Fruit fly (Drosophila melanogaster) whole organism, embryonic: ENCODE data around the gene CG31445.

Source experiments
- Adf1 ChIP-seq: fragments of 200-800 bp; sonication (Bioruptor generic); IDR thresholded peaks from 2 replicates; pipeline ENCODE4 v1.3.6; 2022; ENCODE audit warnings: missing biosample characterization, missing genetic modification characterization
- BtbVII ChIP-seq: fragments of 200-800 bp; sonication (Bioruptor generic); optimal IDR thresholded peaks from 3 replicates; lab custom pipeline; 2017; ENCODE audit warnings: missing biosample characterization, mild to moderate bottlenecking, missing genetic modification characterization
- CG10654 ChIP-seq: fragments of 200-800 bp; sonication (Bioruptor generic); optimal IDR thresholded peaks from 2 replicates; lab custom pipeline; 2016; ENCODE audit warnings: missing biosample characterization, missing genetic modification characterization
- CG12769 ChIP-seq: fragments of 200-800 bp; sonication (Bioruptor generic); optimal IDR thresholded peaks from 2 replicates; lab custom pipeline; 2019; ENCODE audit warnings: missing biosample characterization, mild to moderate bottlenecking, missing genetic modification characterization, moderate library complexity
- CG13424 ChIP-seq: fragments of 200-800 bp; sonication (Bioruptor generic); optimal IDR thresholded peaks from 2 replicates; lab custom pipeline; 2019; ENCODE audit warnings: missing biosample characterization, mild to moderate bottlenecking, missing genetic modification characterization, moderate library complexity
- CG1602 ChIP-seq: fragments of 200-800 bp; sonication (Bioruptor generic); optimal IDR thresholded peaks from 3 replicates; lab custom pipeline; 2016; ENCODE audit warnings: missing biosample characterization, missing genetic modification characterization
- CG17802 ChIP-seq: fragments of 200-800 bp; sonication (Bioruptor generic); optimal IDR thresholded peaks from 2 replicates; lab custom pipeline; 2018; ENCODE audit warnings: missing biosample characterization, mild to moderate bottlenecking, missing genetic modification characterization, moderate library complexity
- CG1792 ChIP-seq: fragments of 200-800 bp; sonication (Bioruptor generic); optimal IDR thresholded peaks from 2 replicates; lab custom pipeline; 2016; ENCODE audit warnings: missing biosample characterization, missing genetic modification characterization
- CG1832 ChIP-seq: fragments of 200-800 bp; sonication (Bioruptor generic); optimal IDR thresholded peaks from 2 replicates; lab custom pipeline; 2017; ENCODE audit warnings: missing biosample characterization, mild to moderate bottlenecking, missing genetic modification characterization, inconsistent platforms
- CG18619 ChIP-seq: fragments of 200-800 bp; sonication (Bioruptor generic); optimal IDR thresholded peaks from 3 replicates; lab custom pipeline; 2017; ENCODE audit warnings: missing biosample characterization, mild to moderate bottlenecking, missing genetic modification characterization
- CG2875 ChIP-seq: fragments of 200-800 bp; sonication (Bioruptor generic); optimal IDR thresholded peaks from 2 replicates; lab custom pipeline; 2017; ENCODE audit warnings: missing biosample characterization, mild to moderate bottlenecking, missing genetic modification characterization, missing genetic modification reagents
- CG3838 ChIP-seq: fragments of 200-800 bp; sonication (Bioruptor generic); optimal IDR thresholded peaks from 3 replicates; lab custom pipeline; 2016; ENCODE audit warnings: missing biosample characterization, missing genetic modification characterization
- CG4404 ChIP-seq: fragments of 200-800 bp; sonication (Bioruptor generic); IDR thresholded peaks from 2 replicates; pipeline ENCODE4 v1.3.6; 2022; ENCODE audit warnings: missing biosample characterization, missing genetic modification characterization
- CG6689 ChIP-seq: fragments of 200-800 bp; sonication (Bioruptor generic); IDR thresholded peaks from 2 replicates; pipeline ENCODE4 v1.3.6; 2022; ENCODE audit warnings: missing biosample characterization, missing genetic modification characterization
- CG7556 ChIP-seq: fragments of 200-800 bp; sonication (Bioruptor generic); optimal IDR thresholded peaks from 2 replicates; lab custom pipeline; 2017; ENCODE audit warnings: missing biosample characterization, mild to moderate bottlenecking, missing genetic modification characterization
- CG8290 ChIP-seq, 3 experiments: fragments of 200-800 bp; sonication (Bioruptor generic); optimal IDR thresholded peaks; 2 replicates each; lab custom pipeline; 2016 to 2019; ENCODE audit warnings: missing biosample characterization in 3 of 3, missing genetic modification characterization in 3 of 3, mild to moderate bottlenecking in 2 of 3, moderate library complexity in 1 of 3
- CG8478 ChIP-seq: fragments of >200 bp; optimal IDR thresholded peaks from 2 replicates; lab custom pipeline; 2018
- CG8765 ChIP-seq: fragments of 200-800 bp; sonication (Bioruptor generic); IDR thresholded peaks from 2 replicates; pipeline ENCODE4 v1.3.6; 2022; ENCODE audit warnings: missing biosample characterization, missing genetic modification characterization
- CG9437 ChIP-seq: fragments of 200-800 bp; sonication (Bioruptor generic); optimal IDR thresholded peaks from 2 replicates; lab custom pipeline; 2018; ENCODE audit warnings: missing biosample characterization, mild to moderate bottlenecking, missing genetic modification characterization
- CG9727 ChIP-seq: fragments of 200-800 bp; sonication (Bioruptor generic); optimal IDR thresholded peaks from 3 replicates; lab custom pipeline; 2017; ENCODE audit warnings: missing biosample characterization, mild to moderate bottlenecking, missing genetic modification characterization
- Camta ChIP-seq: fragments of 200-800 bp; sonication (Bioruptor generic); optimal IDR thresholded peaks from 2 replicates; lab custom pipeline; 2016; ENCODE audit warnings: missing biosample characterization, missing genetic modification characterization
- Doc3 ChIP-seq: fragments of 200-800 bp; sonication (Bioruptor generic); IDR thresholded peaks from 3 replicates; pipeline ENCODE4 v1.3.6; 2022; ENCODE audit warnings: missing biosample characterization, missing genetic modification characterization; ENCODE audit not compliant: partially characterized antibody
- Drgx ChIP-seq: fragments of 200-800 bp; sonication (Bioruptor generic); IDR thresholded peaks from 2 replicates; pipeline ENCODE4 v1.3.6; 2022; ENCODE audit warnings: missing biosample characterization, missing genetic modification characterization
- Eip74EF ChIP-seq, 2 experiments: fragments of 200-800 bp in 1 of 2; fragments of >200 bp in 1 of 2; sonication (Bioruptor generic) in 1 of 2; optimal IDR thresholded peaks; 2 replicates each; lab custom pipeline; 2017 to 2019; ENCODE audit warnings: missing biosample characterization in 2 of 2, missing genetic modification characterization in 2 of 2, mild to moderate bottlenecking in 1 of 2, moderate library complexity in 1 of 2
- Fer1 ChIP-seq: fragments of 200-800 bp; sonication (Bioruptor generic); optimal IDR thresholded peaks from 2 replicates; lab custom pipeline; 2017; ENCODE audit warnings: missing biosample characterization, mild to moderate bottlenecking, missing genetic modification characterization
- Fer3 ChIP-seq: fragments of 200-800 bp; sonication (Bioruptor generic); optimal IDR thresholded peaks from 2 replicates; lab custom pipeline; 2018; ENCODE audit warnings: missing biosample characterization, mild to moderate bottlenecking, missing genetic modification characterization, moderate library complexity
- HLH4C ChIP-seq: fragments of 200-800 bp; sonication (Bioruptor generic); IDR thresholded peaks from 3 replicates; pipeline ENCODE4 v1.3.6; 2022; ENCODE audit warnings: missing biosample characterization, missing genetic modification characterization; ENCODE audit not compliant: partially characterized antibody
- Jarid2 ChIP-seq: fragments of 200-800 bp; sonication (Bioruptor generic); optimal IDR thresholded peaks from 3 replicates; lab custom pipeline; 2017; ENCODE audit warnings: mild to moderate bottlenecking, missing biosample characterization, missing genetic modification reagents, missing genetic modification characterization
- Kr ChIP-seq: fragments of 200-800 bp; sonication (Bioruptor generic); optimal IDR thresholded peaks from 2 replicates; lab custom pipeline; 2017; ENCODE audit warnings: missing biosample characterization, mild to moderate bottlenecking, missing genetic modification characterization
- Lim3 ChIP-seq: fragments of 200-800 bp; sonication (Bioruptor generic); IDR thresholded peaks from 2 replicates; pipeline ENCODE4 v1.3.6; 2022; ENCODE audit warnings: missing biosample characterization, missing genetic modification characterization
- Mad ChIP-seq: fragments of 200-800 bp; sonication (Bioruptor generic); optimal IDR thresholded peaks from 2 replicates; lab custom pipeline; 2016; ENCODE audit warnings: missing biosample characterization, missing genetic modification characterization
- NK7.1 ChIP-seq: fragments of 200-800 bp; sonication (Bioruptor generic); optimal IDR thresholded peaks from 3 replicates; lab custom pipeline; 2016; ENCODE audit warnings: missing biosample characterization, missing genetic modification characterization
- amos ChIP-seq: fragments of 200-800 bp; sonication (Bioruptor generic); IDR thresholded peaks from 2 replicates; pipeline ENCODE4 v1.3.6; 2022; ENCODE audit warnings: missing biosample characterization, missing genetic modification characterization; ENCODE audit not compliant: partially characterized antibody
- ase ChIP-seq: fragments of 200-800 bp; sonication (Bioruptor generic); IDR thresholded peaks from 3 replicates; pipeline ENCODE4 v1.3.6; 2022; ENCODE audit warnings: missing biosample characterization, missing genetic modification characterization
- ash1 ChIP-seq: fragments of 200-800 bp; sonication (Bioruptor generic); optimal IDR thresholded peaks from 2 replicates; lab custom pipeline; 2018; ENCODE audit warnings: missing biosample characterization, mild to moderate bottlenecking, missing genetic modification characterization
- chn ChIP-seq: fragments of 200-800 bp; sonication (Bioruptor generic); optimal IDR thresholded peaks from 2 replicates; lab custom pipeline; 2016; ENCODE audit warnings: missing biosample characterization, missing genetic modification characterization
- da ChIP-seq: fragments of 200-800 bp; sonication (Bioruptor generic); optimal IDR thresholded peaks from 2 replicates; lab custom pipeline; 2016; ENCODE audit warnings: missing biosample characterization, missing genetic modification characterization
- dimm ChIP-seq: fragments of 200-800 bp; sonication (Bioruptor generic); IDR thresholded peaks from 2 replicates; pipeline ENCODE4 v1.3.6; 2022; ENCODE audit warnings: missing biosample characterization, missing genetic modification characterization
- dpn ChIP-seq, 2 experiments: fragments of 200-800 bp; sonication (Bioruptor generic); optimal IDR thresholded peaks; 3 replicates each; lab custom pipeline; 2016; ENCODE audit warnings: missing biosample characterization in 2 of 2, missing genetic modification characterization in 2 of 2
- fru ChIP-seq: fragments of >200 bp; optimal IDR thresholded peaks from 2 replicates; lab custom pipeline; 2017
- h ChIP-seq: fragments of >200 bp; optimal IDR thresholded peaks from 2 replicates; lab custom pipeline; 2017
- jigr1 ChIP-seq: fragments of 200-800 bp; sonication (Bioruptor generic); IDR thresholded peaks from 3 replicates; pipeline ENCODE4 v1.3.6; 2022; ENCODE audit warnings: missing biosample characterization, missing genetic modification characterization
- lab ChIP-seq: fragments of 200-800 bp; sonication (Bioruptor generic); optimal IDR thresholded peaks from 3 replicates; lab custom pipeline; 2017; ENCODE audit warnings: missing biosample characterization, missing genetic modification characterization, mild to moderate bottlenecking, moderate library complexity, missing genetic modification reagents
- mld ChIP-seq: fragments of 200-800 bp; sonication (Bioruptor generic); IDR thresholded peaks from 3 replicates; pipeline ENCODE4 v1.3.6; 2022; ENCODE audit warnings: missing biosample characterization, missing genetic modification characterization; ENCODE audit not compliant: partially characterized antibody
- nerfin-1 ChIP-seq: fragments of 200-800 bp; sonication (Bioruptor generic); optimal IDR thresholded peaks from 3 replicates; lab custom pipeline; 2019; ENCODE audit warnings: missing biosample characterization, mild to moderate bottlenecking, missing genetic modification characterization, moderate library complexity
- pzg ChIP-seq: fragments of 200-800 bp; sonication (Bioruptor generic); optimal IDR thresholded peaks from 3 replicates; lab custom pipeline; 2018; ENCODE audit warnings: missing biosample characterization, mild to moderate bottlenecking, missing genetic modification characterization, moderate library complexity
- slbo ChIP-seq: fragments of 200-800 bp; sonication (Bioruptor generic); IDR thresholded peaks from 2 replicates; pipeline ENCODE4 v1.3.6; 2022; ENCODE audit warnings: missing biosample characterization, missing genetic modification characterization
- tgo ChIP-seq: fragments of 200-800 bp; sonication (Bioruptor generic); IDR thresholded peaks from 3 replicates; pipeline ENCODE4 v1.3.6; 2022; ENCODE audit warnings: missing biosample characterization, missing genetic modification characterization
- ttk ChIP-seq: fragments of 200-800 bp; sonication (Bioruptor generic); IDR thresholded peaks from 2 replicates; pipeline ENCODE4 v2.1.2; 2022; ENCODE audit warnings: missing biosample characterization, missing genetic modification characterization
- tup ChIP-seq: fragments of 200-800 bp; sonication (Bioruptor generic); optimal IDR thresholded peaks from 2 replicates; lab custom pipeline; 2016; ENCODE audit warnings: missing biosample characterization, mild to moderate bottlenecking, missing genetic modification characterization, moderate library complexity
- vvl ChIP-seq: fragments of 200-800 bp; sonication (Bioruptor generic); IDR thresholded peaks from 2 replicates; pipeline ENCODE4 v1.3.6; 2022; ENCODE audit warnings: missing biosample characterization, missing genetic modification characterization

CG31445 gene

dm6 chr3R:29207996-29208395 is 36.6 kb downstream of the CG31445 start (continued):
- no peak for TF ChIP-seq CG4404
- peak; percentile 34; the same call in 1 of the 2 replicates for TF ChIP-seq dimm (GFP tag; lab: Robert Waterston, UW)
- 0 out of 2 replicates have a peak, but pooled peaks have one; percentile 18 for TF ChIP-seq Lim3 (GFP tag; lab: Robert Waterston, UW)
- TF ChIP-seq vvl (GFP tag; lab: Robert Waterston, UW), result peak; percentile 82
- peak in 1 of 2 experiments; percentile 71 for TF ChIP-seq Eip74EF (GFP tag; optimal IDR thresholded peaks at IDR 0.05; lab: Kevin White, UChicago)
- peak; percentile 14 for TF ChIP-seq NK7.1 (GFP tag; lab: Kevin White, UChicago)
- TF ChIP-seq Camta, result peak; percentile 30
- TF ChIP-seq HLH4C (GFP tag; lab: Robert Waterston, UW), result no peak
- peak; percentile 92 for TF ChIP-seq Drgx
- TF ChIP-seq CG9437 (GFP tag; lab: Kevin White, UChicago), result peak; percentile 41
- TF ChIP-seq nerfin-1 (tag; lab: Kevin White, UChicago), result peak; percentile 52
- TF ChIP-seq CG18619 (GFP tag; lab: Kevin White, UChicago), result peak; percentile 32
- TF ChIP-seq CG2875 (GFP tag; lab: Kevin White, UChicago), result peak; percentile 63
- TF ChIP-seq tgo (GFP tag; lab: Robert Waterston, UW), result peak; percentile 72; the same call in 2 of the 3 replicates
- no peak for TF ChIP-seq CG1792 (GFP tag; lab: Kevin White, UChicago)
- TF ChIP-seq CG3838 (GFP tag; lab: Kevin White, UChicago), result peak; percentile 39
- TF ChIP-seq h (lab: Kevin White, UChicago), result no peak
- TF ChIP-seq Doc3, result no peak
- peak; percentile 43 for TF ChIP-seq CG10654 (GFP tag; lab: Kevin White, UChicago)
- no peak for TF ChIP-seq Adf1 (GFP tag; lab: Robert Waterston, UW)
- TF ChIP-seq Fer1 (GFP tag; lab: Kevin White, UChicago), result peak; percentile 60
- peak; percentile 75 for TF ChIP-seq CG13424
- TF ChIP-seq Kr (GFP tag; lab: Kevin White, UChicago), result no peak
- peak; percentile 20 for TF ChIP-seq chn
- no peak for TF ChIP-seq mld (GFP tag; lab: Robert Waterston, UW)
- peak; percentile 51 for TF ChIP-seq CG12769 (tag; lab: Kevin White, UChicago)
- peak; percentile 65 for TF ChIP-seq lab (GFP tag; lab: Kevin White, UChicago)
- peak; percentile 27 for TF ChIP-seq Mad (GFP tag; lab: Kevin White, UChicago)
- 0 out of 2 replicates have a peak, but pooled peaks have one; percentile 30 for TF ChIP-seq CG8765 (GFP tag; lab: Robert Waterston, UW)
- peak; percentile 61 for TF ChIP-seq BtbVII (GFP tag; lab: Kevin White, UChicago)
- TF ChIP-seq CG9727, result peak; percentile 30
- 0 out of 3 replicates have a peak, but pooled peaks have one; percentile 18 for TF ChIP-seq ase
- TF ChIP-seq CG8478 (lab: Kevin White, UChicago), result no peak
- no peak for TF ChIP-seq CG1832 (GFP tag; lab: Kevin White, UChicago)
- no peak for TF ChIP-seq tup (GFP tag; lab: Kevin White, UChicago)
- TF ChIP-seq Jarid2, result no peak
- TF ChIP-seq fru (lab: Kevin White, UChicago), result no peak
- no peak for TF ChIP-seq amos (GFP tag; lab: Robert Waterston, UW)
- peak; percentile 54 for TF ChIP-seq ttk (GFP tag; lab: Robert Waterston, UW)
- TF ChIP-seq CG17802 (tag; lab: Kevin White, UChicago), result peak; percentile 43
- peak; percentile 34 for TF ChIP-seq slbo (GFP tag; lab: Robert Waterston, UW)
- TF ChIP-seq Fer3 (tag; lab: Kevin White, UChicago), result peak; percentile 56
- peak; percentile 40 for TF ChIP-seq CG1602
- TF ChIP-seq pzg (GFP tag; lab: Kevin White, UChicago), result no peak
- TF ChIP-seq jigr1 (GFP tag; lab: Robert Waterston, UW), result no peak
- TF ChIP-seq CG8290 (GFP tag; optimal IDR thresholded peaks at IDR 0.05; lab: Kevin White, UChicago), result no peak
- peak in 1 of 2 experiments; percentile 40 for TF ChIP-seq CG8290 (tag; optimal IDR thresholded peaks at IDR 0.05; lab: Kevin White, UChicago)
- peak; percentile 61 for TF ChIP-seq CG6689 (GFP tag; lab: Robert Waterston, UW)
- no peak for TF ChIP-seq da (GFP tag; lab: Kevin White, UChicago)
- peak; percentile 14 to 61 for TF ChIP-seq dpn (GFP tag; optimal IDR thresholded peaks at IDR 0.05; lab: Kevin White, UChicago)
- TF ChIP-seq ash1 (GFP tag; lab: Kevin White, UChicago), result no peak
- TF ChIP-seq CG7556 (GFP tag; lab: Kevin White, UChicago), result peak; percentile 63
